Worm (Caenorhabditis elegans) whole organism, midembryonic: Measurements from ENCODE around the gene rab-28.
"Not testable (repeated sequence)": the region's sequence is repeated elsewhere in the genome, so short reads cannot be mapped to it uniquely, and the experiment has no call there.

Experiments
- med-1 ChIP-seq: sonication (generic microtip); optimal IDR thresholded peaks from 2 replicates; lab custom pipeline; 2017; ENCODE audit warnings: missing genetic modification characterization, mild to moderate bottlenecking, missing compliant biosample characterization, antibody characterized with exemption, missing genetic modification reagents; ENCODE audit not compliant: insufficient read depth
- ref-1 ChIP-seq: fragments of 200-800 bp; sonication (Bioruptor generic); conservative IDR thresholded peaks from 2 replicates; pipeline ENCODE4 v1.3.6; 2022; ENCODE audit warnings: missing genetic modification reagents, missing genetic modification characterization, missing compliant biosample characterization

- not testable (repeated sequence) for TF ChIP-seq med-1 (GFP tag; lab: Kevin White, UChicago); ref-1 (GFP tag; lab: Robert Waterston, UW)
Measured at ce11 chrIV:9249219-9249618, 5.4 kb upstream of the rab-28 start, which contains the start of gene Y11D7A.7.
